Fruit fly (Drosophila melanogaster) ovary, adult (tissue): ENCODE data around the gene CG10862.

Experiments
- CG17801 ChIP-seq: fragments of 200-800 bp; optimal IDR thresholded peaks from 2 replicates; lab custom pipeline; 2019; ENCODE audit warnings: missing biosample characterization, mild to moderate bottlenecking, missing genetic modification characterization, moderate library complexity; ENCODE audit not compliant: partially characterized antibody

Gene CG10862

dm6 chr3L:3612582-3613285 lies 41.8 kb downstream of the CG10862 start:
- no peak for TF ChIP-seq CG17801

- TF ChIP-seq CG17801, result no peak
Observed at dm6 chr3L:3611892-3612291, 42.7 kb downstream of the CG10862 start, which contains the start of gene CG10359. CG10359 (plus strand) TSS chr3L:3612192.

- TF ChIP-seq CG17801, result no peak
Observed at dm6 chr3L:3606986-3607385, 47.6 kb downstream of the CG10862 start.
